Fruit fly (Drosophila melanogaster): ENCODE measurements around the gene JhI-21.

JhI-21 gene

dm6 chr2L:12026458-12027431 is 29.1 kb downstream of the JhI-21 start (continued):
- TF ChIP-seq cg (GFP tag; optimal IDR thresholded peaks at IDR 0.05) = no peak
- peak; percentile 68 for TF ChIP-seq CG1602 (GFP tag; optimal IDR thresholded peaks at IDR 0.05)
- TF ChIP-seq sima (GFP tag; optimal IDR thresholded peaks at IDR 0.05) = no peak
- TF ChIP-seq CG6689 (GFP tag; IDR thresholded peaks at IDR 0.05) = no peak; the same call in none of the 2 replicates
- no peak for TF ChIP-seq CG6854 (GFP tag; optimal IDR thresholded peaks at IDR 0.05)
- no peak; the same call in 1 of the 2 replicates for TF ChIP-seq CG1024 (GFP tag; IDR thresholded peaks at IDR 0.05)
- TF ChIP-seq Dip3 (GFP tag; optimal IDR thresholded peaks at IDR 0.05) = no peak
- no peak for TF ChIP-seq dan (GFP tag; IDR thresholded peaks at IDR 0.05)
- no peak for TF ChIP-seq CG9932 (GFP tag; IDR thresholded peaks at IDR 0.05)
- no peak for TF ChIP-seq knrl (GFP tag; IDR thresholded peaks at IDR 0.05; ENCODE audit: partially characterized antibody)
- no peak for TF ChIP-seq CkIIα-i1 (GFP tag; IDR thresholded peaks at IDR 0.05)
- TF ChIP-seq CG11456 (GFP tag; IDR thresholded peaks at IDR 0.05) = peak; percentile 68; the same call in 1 of the 3 replicates
- peak; percentile 37 to 40 for TF ChIP-seq chif (GFP tag; optimal IDR thresholded peaks at IDR 0.05)
- TF ChIP-seq MESR4 (GFP tag; optimal IDR thresholded peaks at IDR 0.05) = no peak
- no peak for TF ChIP-seq aop (GFP tag; IDR thresholded peaks at IDR 0.05)
- TF ChIP-seq mam (GFP tag; optimal IDR thresholded peaks at IDR 0.05) = no peak
- peak; percentile 67 for TF ChIP-seq CG13424 (tag; optimal IDR thresholded peaks at IDR 0.05)
- peak; percentile 32 for TF ChIP-seq CG13296 (GFP tag; optimal IDR thresholded peaks at IDR 0.05)
- TF ChIP-seq CG12219 (GFP tag; optimal IDR thresholded peaks at IDR 0.05) = no peak
- TF ChIP-seq Sin3A (optimal IDR thresholded peaks at IDR 0.05) = no peak
- 0 out of 3 replicates have a peak, but pooled peaks have one; percentile 23 for TF ChIP-seq C15 (GFP tag; IDR thresholded peaks at IDR 0.05)
- peak; percentile 4 for TF ChIP-seq fd3F (GFP tag; optimal IDR thresholded peaks at IDR 0.05)
- peak; percentile 29; the same call in 1 of the 3 replicates for TF ChIP-seq ase (GFP tag; IDR thresholded peaks at IDR 0.05)
- TF ChIP-seq danr (GFP tag; IDR thresholded peaks at IDR 0.05) = no peak; the same call in 1 of the 2 replicates
- no peak for TF ChIP-seq CG33213 (GFP tag; optimal IDR thresholded peaks at IDR 0.05)
- TF ChIP-seq CG14860 (GFP tag; IDR thresholded peaks at IDR 0.05; ENCODE audit: partially characterized antibody) = no peak
- TF ChIP-seq Sry-β (GFP tag; optimal IDR thresholded peaks at IDR 0.05) = peak; percentile 8
- TF ChIP-seq CG16813 (GFP tag; IDR thresholded peaks at IDR 0.05; ENCODE audit: partially characterized antibody) = no peak
- TF ChIP-seq chinmo (GFP tag; IDR thresholded peaks at IDR 0.05; ENCODE audit: partially characterized antibody) = 0 out of 4 replicates have a peak, but pooled peaks have one; percentile 64
- peak; percentile 37 for TF ChIP-seq CG8944 (GFP tag; optimal IDR thresholded peaks at IDR 0.05)
- peak; percentile 3 for TF ChIP-seq Dp (GFP tag; optimal IDR thresholded peaks at IDR 0.05)
- TF ChIP-seq HLH4C (GFP tag; IDR thresholded peaks at IDR 0.05; ENCODE audit: partially characterized antibody) = no peak
- TF ChIP-seq sna (GFP tag; IDR thresholded peaks at IDR 0.05; ENCODE audit: partially characterized antibody) = no peak
- TF ChIP-seq CG32767 (GFP tag; IDR thresholded peaks at IDR 0.05) = 0 out of 2 replicates have a peak, but pooled peaks have one; percentile 30
- TF ChIP-seq fu2 (GFP tag; optimal IDR thresholded peaks at IDR 0.05) = peak; percentile 11
- TF ChIP-seq sisA (GFP tag; IDR thresholded peaks at IDR 0.05) = peak; percentile 43; the same call in 1 of the 2 replicates
- TF ChIP-seq gro (GFP tag; optimal IDR thresholded peaks at IDR 0.05) = no peak
- no peak for TF ChIP-seq CG4404 (GFP tag; IDR thresholded peaks at IDR 0.05)
- TF ChIP-seq insv (GFP tag; optimal IDR thresholded peaks at IDR 0.05) = no peak
- TF ChIP-seq dm (GFP tag; optimal IDR thresholded peaks at IDR 0.05) = peak; percentile 35
- no peak for TF ChIP-seq Gsc (GFP tag; IDR thresholded peaks at IDR 0.05)
- TF ChIP-seq dmrt99B (tag; optimal IDR thresholded peaks at IDR 0.05) = peak; percentile 48
- TF ChIP-seq row (GFP tag; IDR thresholded peaks at IDR 0.05) = peak; percentile 69; the same call in 2 of the 3 replicates
- peak; percentile 23; the same call in 1 of the 2 replicates for TF ChIP-seq CG17612 (GFP tag; IDR thresholded peaks at IDR 0.05)
- no peak for TF ChIP-seq z (GFP tag; IDR thresholded peaks at IDR 0.05)
- TF ChIP-seq Bteb2 (GFP tag; optimal IDR thresholded peaks at IDR 0.05) = peak; percentile 10
- peak; percentile 61 for TF ChIP-seq sqz (GFP tag; optimal IDR thresholded peaks at IDR 0.05)
- TF ChIP-seq CG2678 (tag; optimal IDR thresholded peaks at IDR 0.05) = peak; percentile 71
